Worm (Caenorhabditis elegans): ENCODE measurements around the gene srz-90.

- TF ChIP-seq dao-5 (tag; optimal IDR thresholded peaks at IDR 0.05): no peak
- TF ChIP-seq W03F9.2 (tag; optimal IDR thresholded peaks at IDR 0.05): no peak
- no peak for TF ChIP-seq him-1 (tag; optimal IDR thresholded peaks at IDR 0.05)
Measured at ce11 chrV:17506289-17506688, 21.5 kb upstream of the srz-90 start, which contains the start of gene srw-31.
